Fruit fly (Drosophila melanogaster): ENCODE measurements around the gene CG8353.
A peak's percentile ranks its signal among the peaks of the same experiment; 100 is the strongest.

Gene CG8353

dm6 chr2L:8164219-8164618 is 49.6 kb upstream of the CG8353 start (continued):
- TF ChIP-seq fu2 (GFP tag; optimal IDR thresholded peaks at IDR 0.05) (no peak), Fer3 (tag; optimal IDR thresholded peaks at IDR 0.05) (peak; percentile 78), ATbp (GFP tag; optimal IDR thresholded peaks at IDR 0.05) (peak; percentile 98), CG10209 (GFP tag; optimal IDR thresholded peaks at IDR 0.05) (peak; percentile 89), row (GFP tag; IDR thresholded peaks at IDR 0.05) (no peak), tup (GFP tag; optimal IDR thresholded peaks at IDR 0.05) (peak; percentile 66), danr (GFP tag; IDR thresholded peaks at IDR 0.05) (no peak; the same call in 1 of the 2 replicates), CG18764 (GFP tag; optimal IDR thresholded peaks at IDR 0.05) (peak; percentile 83), Side (GFP tag; optimal IDR thresholded peaks at IDR 0.05) (peak; percentile 62), CG2875 (GFP tag; optimal IDR thresholded peaks at IDR 0.05) (peak; percentile 96), HHEX (GFP tag; optimal IDR thresholded peaks at IDR 0.05) (peak; percentile 83), Hmr (GFP tag; optimal IDR thresholded peaks at IDR 0.05) (peak; percentile 81), tx (GFP tag; optimal IDR thresholded peaks at IDR 0.05) (no peak), Mad (GFP tag; optimal IDR thresholded peaks at IDR 0.05) (peak; percentile 62), CG12071 (GFP tag; optimal IDR thresholded peaks at IDR 0.05) (peak; percentile 88), CG14014 (GFP tag; IDR thresholded peaks at IDR 0.05) (peak; percentile 63; the same call in 1 of the 2 replicates), CG14860 (GFP tag; IDR thresholded peaks at IDR 0.05; ENCODE audit: partially characterized antibody) (no peak), Pdp1 (GFP tag; optimal IDR thresholded peaks at IDR 0.05) (peak; percentile 29 to 63), Ets97D (GFP tag; optimal IDR thresholded peaks at IDR 0.05) (peak; percentile 12), wdn (GFP tag; IDR thresholded peaks at IDR 0.05) (no peak), CG14710 (tag; optimal IDR thresholded peaks at IDR 0.05) (peak; percentile 88), CG11723 (GFP tag; optimal IDR thresholded peaks at IDR 0.05) (peak; percentile 74), B-H1 (GFP tag; IDR thresholded peaks at IDR 0.05) (no peak; the same call in 2 of the 3 replicates), CG4730 (GFP tag; IDR thresholded peaks at IDR 0.05) (no peak), CG42726 (GFP tag; IDR thresholded peaks at IDR 0.05; ENCODE audit: partially characterized antibody) (no peak), CG13894 (tag; optimal IDR thresholded peaks at IDR 0.05) (no peak), CG7556 (GFP tag; optimal IDR thresholded peaks at IDR 0.05) (peak; percentile 82), dati (GFP tag; IDR thresholded peaks at IDR 0.05) (no peak), CG12769 (tag; optimal IDR thresholded peaks at IDR 0.05) (peak; percentile 35), so (GFP tag; IDR thresholded peaks at IDR 0.05) (peak; percentile 79; the same call in 2 of the 3 replicates), bigmax (GFP tag; optimal IDR thresholded peaks at IDR 0.05) (peak; percentile 39), CG15073 (GFP tag; optimal IDR thresholded peaks at IDR 0.05) (no peak), zfh2 (GFP tag; optimal IDR thresholded peaks at IDR 0.05) (no peak), oc (tag; optimal IDR thresholded peaks at IDR 0.05) (peak; percentile 87), CG5245 (GFP tag; optimal IDR thresholded peaks at IDR 0.05) (peak; percentile 66), p53 (GFP tag; optimal IDR thresholded peaks at IDR 0.05) (peak; percentile 18), CG8944 (GFP tag; optimal IDR thresholded peaks at IDR 0.05) (peak; percentile 61), Fer2 (tag; optimal IDR thresholded peaks at IDR 0.05) (peak; percentile 54), Six4 (GFP tag; optimal IDR thresholded peaks at IDR 0.05) (peak; percentile 76), CG12219 (GFP tag; optimal IDR thresholded peaks at IDR 0.05) (peak; percentile 78), CG3838 (GFP tag; optimal IDR thresholded peaks at IDR 0.05) (peak; percentile 71), sr (GFP tag; IDR thresholded peaks at IDR 0.05) (peak; percentile 55; the same call in 1 of the 3 replicates), CG30431 (GFP tag; optimal IDR thresholded peaks at IDR 0.05) (peak; percentile 70), CG8478 (optimal IDR thresholded peaks at IDR 0.05) (no peak), otp (GFP tag; IDR thresholded peaks at IDR 0.05) (peak; percentile 86; the same call in 2 of the 3 replicates), CrebB (tag; optimal IDR thresholded peaks at IDR 0.05) (peak; percentile 84), Bdp1 (GFP tag; optimal IDR thresholded peaks at IDR 0.05) (peak; percentile 75), CG14050 (GFP tag; IDR thresholded peaks at IDR 0.05) (no peak; the same call in 2 of the 3 replicates), zfh1 (GFP tag; IDR thresholded peaks at IDR 0.05) (peak; percentile 88), CG13296 (GFP tag; optimal IDR thresholded peaks at IDR 0.05) (peak; percentile 67), onecut (GFP tag; IDR thresholded peaks at IDR 0.05) (peak; percentile 85)

All from whole organism, embryonic.